ENCODE assay signal across 1 worm cellular context in the genomic region with DNA sequence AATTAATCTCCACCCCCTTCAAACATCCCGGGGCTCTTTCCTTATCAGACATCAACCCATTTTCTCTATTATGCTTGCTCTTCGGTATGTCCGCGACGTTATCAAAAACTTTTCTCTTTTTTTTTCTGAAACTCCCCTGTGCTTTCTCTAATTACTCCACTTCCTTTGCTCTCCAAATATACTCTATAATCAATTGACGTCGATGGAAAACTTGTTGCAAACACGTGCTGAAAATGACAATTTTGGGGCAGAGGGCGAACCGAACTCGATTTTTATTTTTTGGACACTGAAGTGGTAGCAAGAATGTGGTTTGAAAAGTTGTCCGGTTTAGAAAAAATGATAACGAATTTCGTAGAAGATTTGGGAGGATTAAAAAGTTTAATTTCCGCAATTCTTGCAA.
TF ChIP-seq lines count a peak whose summit lies in the region.

No protein-coding gene starts in this region.

TF ChIP-seq in whole organism, L4 larva, 104 proteins besides CTCF, POLR2A, EP300 and RAD21 (continued from another document):
- no peak for TF ChIP-seq lir-3 (tag; optimal IDR thresholded peaks at IDR 0.05; lab: Kevin White, UChicago)
- TF ChIP-seq dmd-8 (GFP tag; IDR thresholded peaks at IDR 0.05; lab: Robert Waterston, UW): no peak
- peak; percentile 4 for TF ChIP-seq nhr-102 (tag; optimal IDR thresholded peaks at IDR 0.05; lab: Kevin White, UChicago)
- TF ChIP-seq ceh-62 (tag; optimal IDR thresholded peaks at IDR 0.05; lab: Kevin White, UChicago): no peak
- no peak for TF ChIP-seq F37D6.2 (tag; optimal IDR thresholded peaks at IDR 0.05; lab: Kevin White, UChicago)
- TF ChIP-seq ceh-20 (GFP tag; IDR thresholded peaks at IDR 0.05; lab: Robert Waterston, UW): no peak
- no peak for TF ChIP-seq zfp-3 (GFP tag; conservative IDR thresholded peaks at IDR 0.05; lab: Robert Waterston, UW)
- TF ChIP-seq dmd-6 (GFP tag; IDR thresholded peaks at IDR 0.05; lab: Robert Waterston, UW): peak; percentile 94
- no peak for TF ChIP-seq saeg-2 (GFP tag; IDR thresholded peaks at IDR 0.05; lab: Robert Waterston, UW)
- TF ChIP-seq nhr-76 (tag; optimal IDR thresholded peaks at IDR 0.05; lab: Kevin White, UChicago): no peak
- TF ChIP-seq daf-19 (GFP tag; conservative IDR thresholded peaks at IDR 0.05; lab: Robert Waterston, UW): no peak
- peak; percentile 18 for TF ChIP-seq hlh-30 (tag; optimal IDR thresholded peaks at IDR 0.05; lab: Kevin White, UChicago; ENCODE audit: insufficient read depth)
- TF ChIP-seq nhr-77 (tag; optimal IDR thresholded peaks at IDR 0.05; lab: Kevin White, UChicago): peak; percentile 82
- no peak for TF ChIP-seq fkh-10 (GFP tag; optimal IDR thresholded peaks at IDR 0.05; lab: Kevin White, UChicago)
- peak; percentile 84 for TF ChIP-seq hlh-11 (tag; optimal IDR thresholded peaks at IDR 0.05; lab: Kevin White, UChicago)
- no peak for TF ChIP-seq egl-27 (tag; optimal IDR thresholded peaks at IDR 0.05; lab: Kevin White, UChicago)
- TF ChIP-seq arid-1 (GFP tag; conservative IDR thresholded peaks at IDR 0.05; lab: Robert Waterston, UW): no peak
- TF ChIP-seq F44E2.7 (GFP tag; IDR thresholded peaks at IDR 0.05; lab: Robert Waterston, UW): no peak
- no peak for TF ChIP-seq zfp-2 (tag; optimal IDR thresholded peaks at IDR 0.05; lab: Kevin White, UChicago)
- no peak for TF ChIP-seq lin-15B (tag; optimal IDR thresholded peaks at IDR 0.05; lab: Kevin White, UChicago)
- TF ChIP-seq rbr-2 (tag; optimal IDR thresholded peaks at IDR 0.05; lab: Kevin White, UChicago): no peak
- TF ChIP-seq attf-4 (tag; optimal IDR thresholded peaks at IDR 0.05; lab: Kevin White, UChicago): no peak
- TF ChIP-seq ctbp-1 (GFP tag; IDR thresholded peaks at IDR 0.05; lab: Robert Waterston, UW): no peak
- TF ChIP-seq lsy-2 (tag; optimal IDR thresholded peaks at IDR 0.05; lab: Kevin White, UChicago): no peak
- TF ChIP-seq ZK337.2 (GFP tag; IDR thresholded peaks at IDR 0.05; lab: Robert Waterston, UW): no peak
- no peak for TF ChIP-seq dmd-9 (GFP tag; IDR thresholded peaks at IDR 0.05; lab: Robert Waterston, UW)
- no peak for TF ChIP-seq ama-1 (optimal IDR thresholded peaks at IDR 0.05; lab: Kevin White, UChicago)
- no peak for TF ChIP-seq cey-2 (tag; optimal IDR thresholded peaks at IDR 0.05; lab: Kevin White, UChicago; ENCODE audit: borderline replicate concordance, insufficient read depth)
- peak; percentile 79; the same call in 1 of the 2 replicates for TF ChIP-seq lin-1 (GFP tag; IDR thresholded peaks at IDR 0.05; lab: Robert Waterston, UW)
- TF ChIP-seq pha-4 (GFP tag; IDR thresholded peaks at IDR 0.05; lab: Robert Waterston, UW): no peak
- no peak for TF ChIP-seq pha-4 (tag; optimal IDR thresholded peaks at IDR 0.05; lab: Kevin White, UChicago)
- no peak for TF ChIP-seq ztf-11 (tag; optimal IDR thresholded peaks at IDR 0.05; lab: Kevin White, UChicago)
- TF ChIP-seq lim-7 (GFP tag; IDR thresholded peaks at IDR 0.05; lab: Robert Waterston, UW): no peak
- TF ChIP-seq lin-13 (GFP tag; optimal IDR thresholded peaks at IDR 0.05; lab: Kevin White, UChicago): no peak
- no peak for TF ChIP-seq nhr-237 (tag; optimal IDR thresholded peaks at IDR 0.05; lab: Kevin White, UChicago)
- no peak for TF ChIP-seq hif-1 (tag; optimal IDR thresholded peaks at IDR 0.05; lab: Kevin White, UChicago)
- TF ChIP-seq nhr-48 (tag; optimal IDR thresholded peaks at IDR 0.05; lab: Kevin White, UChicago): peak; percentile 82
